Fruit fly (Drosophila melanogaster) whole organism, embryonic: ENCODE data around the gene AP-1mu.

Source experiments
- Aef1 ChIP-seq: fragments of 200-800 bp; sonication (Bioruptor generic); IDR thresholded peaks from 3 replicates; pipeline ENCODE4 v1.3.6; 2022; ENCODE audit warnings: missing biosample characterization, missing genetic modification characterization
- Antp ChIP-seq: fragments of 200-800 bp; sonication (Bioruptor generic); optimal IDR thresholded peaks from 3 replicates; lab custom pipeline; 2016; ENCODE audit warnings: missing biosample characterization, missing genetic modification characterization
- Bteb2 ChIP-seq: fragments of 200-800 bp; sonication (Bioruptor generic); optimal IDR thresholded peaks from 2 replicates; lab custom pipeline; 2016; ENCODE audit warnings: missing biosample characterization, missing genetic modification characterization
- CG1024 ChIP-seq: fragments of 200-800 bp; sonication (Bioruptor generic); IDR thresholded peaks from 2 replicates; pipeline ENCODE4 v1.3.6; 2022; ENCODE audit warnings: missing biosample characterization, missing genetic modification characterization
- CG10366 ChIP-seq: fragments of 200-800 bp; sonication (Bioruptor generic); IDR thresholded peaks from 2 replicates; pipeline ENCODE4 v1.3.6; 2022; ENCODE audit warnings: missing biosample characterization, missing genetic modification characterization
- CG11456 ChIP-seq: fragments of 200-800 bp; sonication (Bioruptor generic); IDR thresholded peaks from 3 replicates; pipeline ENCODE4 v1.3.6; 2022; ENCODE audit warnings: missing biosample characterization, missing genetic modification characterization
- CG12155 ChIP-seq: fragments of 200-800 bp; sonication (Bioruptor generic); optimal IDR thresholded peaks from 3 replicates; lab custom pipeline; 2016; ENCODE audit warnings: missing biosample characterization, missing genetic modification characterization
- CG13775 ChIP-seq: fragments of 200-800 bp; sonication (Bioruptor generic); optimal IDR thresholded peaks from 3 replicates; lab custom pipeline; 2017; ENCODE audit warnings: missing biosample characterization, mild to moderate bottlenecking, missing genetic modification characterization
- CG14441 ChIP-seq: fragments of 200-800 bp; sonication (Bioruptor generic); IDR thresholded peaks from 2 replicates; pipeline ENCODE4 v1.3.6; 2022; ENCODE audit warnings: missing biosample characterization, missing genetic modification characterization
- CG15269 ChIP-seq: fragments of 200-800 bp; sonication (Bioruptor generic); optimal IDR thresholded peaks from 2 replicates; lab custom pipeline; 2018; ENCODE audit warnings: missing biosample characterization, mild to moderate bottlenecking, missing genetic modification characterization, moderate library complexity
- CG15514 ChIP-seq: fragments of 200-800 bp; sonication (Bioruptor generic); optimal IDR thresholded peaks from 3 replicates; lab custom pipeline; 2017; ENCODE audit warnings: missing biosample characterization, missing genetic modification characterization, mild to moderate bottlenecking, moderate library complexity, missing genetic modification reagents
- CG18262 ChIP-seq: fragments of 200-800 bp; optimal IDR thresholded peaks from 3 replicates; lab custom pipeline; 2019; ENCODE audit warnings: missing biosample characterization, mild to moderate bottlenecking, missing genetic modification characterization, moderate library complexity
- CG2875 ChIP-seq: fragments of 200-800 bp; sonication (Bioruptor generic); optimal IDR thresholded peaks from 2 replicates; lab custom pipeline; 2017; ENCODE audit warnings: missing biosample characterization, mild to moderate bottlenecking, missing genetic modification characterization, missing genetic modification reagents
- CG31365 ChIP-seq: fragments of 200-800 bp; sonication (Bioruptor generic); optimal IDR thresholded peaks from 2 replicates; lab custom pipeline; 2018; ENCODE audit warnings: missing biosample characterization, mild to moderate bottlenecking, missing genetic modification characterization
- CG8359 ChIP-seq: fragments of 200-800 bp; sonication (Bioruptor generic); optimal IDR thresholded peaks from 2 replicates; lab custom pipeline; 2017; ENCODE audit warnings: missing biosample characterization, mild to moderate bottlenecking, missing genetic modification characterization, borderline replicate concordance
- Dll ChIP-seq: fragments of 200-800 bp; sonication (Bioruptor generic); IDR thresholded peaks from 4 replicates; pipeline ENCODE4 v1.3.6; 2022; ENCODE audit warnings: missing biosample characterization, missing genetic modification characterization; ENCODE audit not compliant: partially characterized antibody
- Fer2 ChIP-seq: fragments of 200-800 bp; sonication (Bioruptor generic); optimal IDR thresholded peaks from 2 replicates; lab custom pipeline; 2018; ENCODE audit warnings: missing biosample characterization, mild to moderate bottlenecking, missing genetic modification characterization, moderate library complexity
- Fer3 ChIP-seq: fragments of 200-800 bp; sonication (Bioruptor generic); optimal IDR thresholded peaks from 2 replicates; lab custom pipeline; 2018; ENCODE audit warnings: missing biosample characterization, mild to moderate bottlenecking, missing genetic modification characterization, moderate library complexity
- HLH4C ChIP-seq: fragments of 200-800 bp; sonication (Bioruptor generic); IDR thresholded peaks from 3 replicates; pipeline ENCODE4 v1.3.6; 2022; ENCODE audit warnings: missing biosample characterization, missing genetic modification characterization; ENCODE audit not compliant: partially characterized antibody
- Lim3 ChIP-seq: fragments of 200-800 bp; sonication (Bioruptor generic); IDR thresholded peaks from 2 replicates; pipeline ENCODE4 v1.3.6; 2022; ENCODE audit warnings: missing biosample characterization, missing genetic modification characterization
- MESR4 ChIP-seq: fragments of 200-800 bp; sonication (Bioruptor generic); optimal IDR thresholded peaks from 2 replicates; lab custom pipeline; 2018; ENCODE audit warnings: missing biosample characterization, mild to moderate bottlenecking, missing genetic modification characterization, moderate library complexity
- MTF-1 ChIP-seq: fragments of 200-800 bp; sonication (Bioruptor generic); optimal IDR thresholded peaks from 2 replicates; lab custom pipeline; 2018; ENCODE audit warnings: missing biosample characterization, mild to moderate bottlenecking, missing genetic modification characterization, borderline replicate concordance
- NC2α ChIP-seq: fragments of 200-800 bp; sonication (Bioruptor generic); optimal IDR thresholded peaks from 2 replicates; lab custom pipeline; 2016; ENCODE audit warnings: missing biosample characterization, missing genetic modification characterization
- Opbp ChIP-seq: fragments of 200-800 bp; sonication (Bioruptor generic); IDR thresholded peaks from 3 replicates; pipeline ENCODE4 v1.3.6; 2022; ENCODE audit warnings: missing biosample characterization, missing genetic modification characterization; ENCODE audit not compliant: partially characterized antibody
- Ptx1 ChIP-seq: fragments of 200-800 bp; sonication (Bioruptor generic); IDR thresholded peaks from 2 replicates; pipeline ENCODE4 v1.3.6; 2022; ENCODE audit warnings: missing biosample characterization, missing genetic modification characterization
- Side ChIP-seq: fragments of 200-800 bp; sonication (Bioruptor generic); optimal IDR thresholded peaks from 2 replicates; lab custom pipeline; 2016; ENCODE audit warnings: missing biosample characterization, missing genetic modification characterization
- Sry-δ ChIP-seq: fragments of 200-800 bp; sonication (Bioruptor generic); optimal IDR thresholded peaks from 2 replicates; lab custom pipeline; 2016; ENCODE audit warnings: missing biosample characterization, missing genetic modification characterization
- abd-A ChIP-seq: fragments of 200-800 bp; sonication (Bioruptor generic); optimal IDR thresholded peaks from 3 replicates; lab custom pipeline; 2019; ENCODE audit warnings: missing biosample characterization, mild to moderate bottlenecking, missing genetic modification characterization, moderate library complexity
- ash1 ChIP-seq: fragments of 200-800 bp; sonication (Bioruptor generic); optimal IDR thresholded peaks from 2 replicates; lab custom pipeline; 2018; ENCODE audit warnings: missing biosample characterization, mild to moderate bottlenecking, missing genetic modification characterization
- cato ChIP-seq: fragments of 200-800 bp; sonication (Bioruptor generic); optimal IDR thresholded peaks from 2 replicates; lab custom pipeline; 2016; ENCODE audit warnings: missing biosample characterization, missing genetic modification characterization, borderline replicate concordance
- chinmo ChIP-seq: fragments of 200-800 bp; sonication (Bioruptor generic); IDR thresholded peaks from 4 replicates; pipeline ENCODE4 v1.3.6; 2022; ENCODE audit warnings: missing biosample characterization, missing genetic modification characterization; ENCODE audit not compliant: partially characterized antibody
- ewg ChIP-seq: fragments of 200-800 bp; sonication (Bioruptor generic); optimal IDR thresholded peaks from 3 replicates; lab custom pipeline; 2017; ENCODE audit warnings: mild to moderate bottlenecking, missing biosample characterization, missing genetic modification reagents, missing genetic modification characterization
- exex ChIP-seq: fragments of 200-800 bp; sonication (Bioruptor generic); optimal IDR thresholded peaks from 4 replicates; lab custom pipeline; 2018; ENCODE audit warnings: missing biosample characterization, mild to moderate bottlenecking, missing genetic modification characterization, moderate library complexity
- fd96Cb ChIP-seq: fragments of 200-800 bp; sonication (Bioruptor generic); optimal IDR thresholded peaks from 2 replicates; lab custom pipeline; 2018; ENCODE audit warnings: missing biosample characterization, mild to moderate bottlenecking, missing genetic modification characterization, moderate library complexity
- fu2 ChIP-seq: fragments of 200-800 bp; sonication (Bioruptor generic); optimal IDR thresholded peaks from 2 replicates; lab custom pipeline; 2016; ENCODE audit warnings: missing biosample characterization, missing genetic modification characterization
- hth ChIP-seq: fragments of >200 bp; optimal IDR thresholded peaks from 2 replicates; lab custom pipeline; 2017; ENCODE audit warnings: inconsistent platforms
- kay ChIP-seq: fragments of 200-800 bp; sonication (Bioruptor generic); optimal IDR thresholded peaks from 2 replicates; lab custom pipeline; 2016; ENCODE audit warnings: missing biosample characterization, missing genetic modification characterization
- nom ChIP-seq: fragments of 200-800 bp; sonication (Bioruptor generic); optimal IDR thresholded peaks from 2 replicates; lab custom pipeline; 2017; ENCODE audit warnings: missing biosample characterization, missing genetic modification characterization, mild to moderate bottlenecking, moderate library complexity, missing genetic modification reagents
- onecut ChIP-seq: fragments of 200-800 bp; sonication (Bioruptor generic); IDR thresholded peaks from 2 replicates; pipeline ENCODE4 v1.3.6; 2022; ENCODE audit warnings: missing biosample characterization, missing genetic modification characterization
- pnt ChIP-seq: fragments of 200-800 bp; sonication (Bioruptor generic); optimal IDR thresholded peaks from 3 replicates; lab custom pipeline; 2016; ENCODE audit warnings: missing biosample characterization, missing genetic modification characterization
- sens ChIP-seq: fragments of 200-800 bp; sonication (Bioruptor generic); peaks from one replicate; lab custom pipeline; 2016; ENCODE audit warnings: missing biosample characterization, missing genetic modification characterization
- sna ChIP-seq: fragments of 200-800 bp; sonication (Bioruptor generic); IDR thresholded peaks from 2 replicates; pipeline ENCODE4 v1.3.6; 2022; ENCODE audit warnings: missing biosample characterization, missing genetic modification characterization; ENCODE audit not compliant: partially characterized antibody
- ssp ChIP-seq: fragments of 200-800 bp; sonication (Bioruptor generic); IDR thresholded peaks from 2 replicates; pipeline ENCODE4 v1.3.6; 2022; ENCODE audit warnings: missing biosample characterization, missing genetic modification characterization
- sug ChIP-seq: fragments of 200-800 bp; optimal IDR thresholded peaks from 2 replicates; lab custom pipeline; 2019; ENCODE audit warnings: missing biosample characterization, mild to moderate bottlenecking, missing genetic modification characterization, moderate library complexity
- toy ChIP-seq: fragments of 200-800 bp; sonication (Bioruptor generic); IDR thresholded peaks from 2 replicates; pipeline ENCODE4 v1.3.6; 2022; ENCODE audit warnings: missing biosample characterization, missing genetic modification characterization
- yki ChIP-seq: fragments of >200 bp; optimal IDR thresholded peaks from 3 replicates; lab custom pipeline; 2018
- zen ChIP-seq: fragments of 200-800 bp; sonication (Bioruptor generic); optimal IDR thresholded peaks from 3 replicates; lab custom pipeline; 2018; ENCODE audit warnings: missing biosample characterization, mild to moderate bottlenecking, missing genetic modification characterization, moderate library complexity
- zf30C ChIP-seq: fragments of 200-800 bp; sonication (Bioruptor generic); optimal IDR thresholded peaks from 3 replicates; lab custom pipeline; 2018; ENCODE audit warnings: missing biosample characterization, mild to moderate bottlenecking, missing genetic modification characterization

AP-1mu gene

DNA sequence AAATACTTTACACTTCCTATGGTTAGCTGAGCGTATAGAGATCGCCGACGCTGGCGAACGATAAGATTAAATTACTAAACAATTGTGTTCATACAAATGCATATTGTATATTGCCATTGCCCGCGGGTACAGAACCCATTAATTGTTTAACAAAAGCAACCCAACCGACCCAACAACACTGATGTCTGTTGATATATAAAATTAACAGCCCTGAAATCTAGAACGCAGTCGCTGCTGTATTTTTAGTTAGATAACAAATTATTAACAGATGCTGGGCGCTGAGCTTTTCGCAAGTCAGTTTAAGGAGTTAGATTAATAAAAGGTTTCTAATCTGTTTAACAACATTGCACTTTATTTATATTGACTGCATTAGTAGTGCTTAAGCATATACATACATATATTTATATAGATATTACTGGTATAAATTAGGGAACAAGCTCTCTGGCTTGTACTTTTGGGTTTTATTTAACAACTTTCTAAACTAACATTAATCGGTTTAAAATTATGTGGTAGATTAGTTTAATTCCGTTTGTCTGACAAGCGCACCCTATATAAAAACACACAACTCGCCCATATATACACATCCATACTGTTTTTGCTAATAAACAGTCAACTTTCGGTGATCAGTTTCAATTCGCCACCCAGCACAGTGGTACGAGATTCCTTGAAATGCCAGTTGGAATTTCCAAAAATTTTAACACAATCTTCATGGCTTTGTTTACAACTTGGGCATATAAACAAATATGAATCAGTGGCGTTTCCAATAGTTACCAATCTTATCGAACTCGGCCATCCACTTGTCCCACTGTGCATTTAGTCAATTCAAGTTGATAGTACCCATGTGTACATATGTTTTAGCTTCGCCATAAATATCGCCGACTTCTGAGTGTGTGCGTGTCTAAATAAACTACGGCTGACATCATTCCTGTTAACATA is 31.1 kb downstream of the AP-1mu start (continued):
- TF ChIP-seq sug (tag; lab: Kevin White, UChicago) (peak; percentile 78), Antp (GFP tag; lab: Kevin White, UChicago) (peak; percentile 95), fd96Cb (tag; lab: Kevin White, UChicago) (peak; percentile 82), CG15514 (GFP tag; lab: Kevin White, UChicago) (peak; percentile 92), CG18262 (peak; percentile 78), toy (peak; percentile 84), sens (peak; percentile 95), CG15269 (tag; lab: Kevin White, UChicago) (peak; percentile 87), CG14441 (GFP tag; lab: Robert Waterston, UW) (peak; percentile 95), CG2875 (peak; percentile 49), chinmo (GFP tag; lab: Robert Waterston, UW) (peak; percentile 83; the same call in 3 of the 4 replicates), Bteb2 (GFP tag; lab: Kevin White, UChicago) (peak; percentile 78), ssp (GFP tag; lab: Robert Waterston, UW) (peak; percentile 74), zen (tag; lab: Kevin White, UChicago) (peak; percentile 66), Lim3 (GFP tag; lab: Robert Waterston, UW) (no peak), zf30C (GFP tag; lab: Kevin White, UChicago) (no peak), CG8359 (peak; percentile 58), ewg (GFP tag; lab: Kevin White, UChicago) (no peak), nom (no peak), kay (GFP tag; lab: Kevin White, UChicago) (peak; percentile 86), fu2 (GFP tag; lab: Kevin White, UChicago) (peak; percentile 78), Dll (GFP tag; lab: Robert Waterston, UW) (no peak), onecut (GFP tag; lab: Robert Waterston, UW) (peak; percentile 78), pnt (peak; percentile 78), MESR4 (GFP tag; lab: Kevin White, UChicago) (peak; percentile 10), Aef1 (GFP tag; lab: Robert Waterston, UW) (peak; percentile 92), NC2α (GFP tag; lab: Kevin White, UChicago) (peak; percentile 21), Ptx1 (GFP tag; lab: Robert Waterston, UW) (peak; percentile 91), CG1024 (GFP tag; lab: Robert Waterston, UW) (peak; percentile 59), yki (no peak), hth (lab: Kevin White, UChicago) (no peak), cato (GFP tag; lab: Kevin White, UChicago) (no peak), HLH4C (GFP tag; lab: Robert Waterston, UW) (no peak), ash1 (peak; percentile 75), abd-A (tag; lab: Kevin White, UChicago) (no peak), sna (GFP tag; lab: Robert Waterston, UW) (no peak), CG10366 (GFP tag; lab: Robert Waterston, UW) (peak; percentile 83), Opbp (GFP tag; lab: Robert Waterston, UW) (no peak), Sry-δ (GFP tag; lab: Kevin White, UChicago) (peak; percentile 58), CG13775 (GFP tag; lab: Kevin White, UChicago) (peak; percentile 54), CG12155 (peak; percentile 70), MTF-1 (GFP tag; lab: Kevin White, UChicago) (peak; percentile 85), Fer2 (tag; lab: Kevin White, UChicago) (peak; percentile 68), CG31365 (tag; lab: Kevin White, UChicago) (peak; percentile 78), CG11456 (GFP tag; lab: Robert Waterston, UW) (peak; percentile 93), Fer3 (tag; lab: Kevin White, UChicago) (peak; percentile 95), Side (peak; percentile 92), exex (tag; lab: Kevin White, UChicago) (peak; percentile 86)
